Worm (Caenorhabditis elegans): ENCODE data around the gene tim-1.
A peak's percentile ranks its signal among the peaks of the same experiment; 100 is the strongest.

tim-1 gene

ce11 chrIII:12273598-12274090 lies 23.7 kb upstream of the tim-1 start, which contains the start of the genes Y75B8A.24 and Y75B8A.25:
Y75B8A.24 (minus strand) TSS chrIII:12273752.
Y75B8A.25 (plus strand) TSS chrIII:12274040.
- TF ChIP-seq tbx-37 (GFP tag; conservative IDR thresholded peaks at IDR 0.05) (peak; percentile 45; the same call in 1 of the 2 replicates), hmbx-1 (tag; optimal IDR thresholded peaks at IDR 0.05) (no peak)

- TF ChIP-seq B0310.2 (tag; optimal IDR thresholded peaks at IDR 0.05) (no peak), ceh-13 (GFP tag; optimal IDR thresholded peaks at IDR 0.05) (no peak), scrt-1 (GFP tag; IDR thresholded peaks at IDR 0.05) (no peak), aly-1 (tag; optimal IDR thresholded peaks at IDR 0.05) (no peak), flt-1 (GFP tag; IDR thresholded peaks at IDR 0.05) (no peak), pes-1 (GFP tag; IDR thresholded peaks at IDR 0.05) (no peak), hmbx-1 (tag; optimal IDR thresholded peaks at IDR 0.05) (no peak), F13C5.2 (tag; optimal IDR thresholded peaks at IDR 0.05) (no peak), sea-1 (GFP tag; conservative IDR thresholded peaks at IDR 0.05) (no peak), tbx-37 (GFP tag; conservative IDR thresholded peaks at IDR 0.05) (no peak), tbx-11 (GFP tag; IDR thresholded peaks at IDR 0.05) (no peak), hmg-4 (GFP tag; optimal IDR thresholded peaks at IDR 0.05) (no peak), hnd-1 (tag; optimal IDR thresholded peaks at IDR 0.05) (no peak), tra-4 (tag; optimal IDR thresholded peaks at IDR 0.05) (no peak), ama-1 (optimal IDR thresholded peaks at IDR 0.05) (no peak), ets-7 (tag; optimal IDR thresholded peaks at IDR 0.05) (no peak), ceh-36 (tag; optimal IDR thresholded peaks at IDR 0.05) (no peak)
Measured at ce11 chrIII:12270391-12270790, 20.4 kb upstream of the tim-1 start.

DNA sequence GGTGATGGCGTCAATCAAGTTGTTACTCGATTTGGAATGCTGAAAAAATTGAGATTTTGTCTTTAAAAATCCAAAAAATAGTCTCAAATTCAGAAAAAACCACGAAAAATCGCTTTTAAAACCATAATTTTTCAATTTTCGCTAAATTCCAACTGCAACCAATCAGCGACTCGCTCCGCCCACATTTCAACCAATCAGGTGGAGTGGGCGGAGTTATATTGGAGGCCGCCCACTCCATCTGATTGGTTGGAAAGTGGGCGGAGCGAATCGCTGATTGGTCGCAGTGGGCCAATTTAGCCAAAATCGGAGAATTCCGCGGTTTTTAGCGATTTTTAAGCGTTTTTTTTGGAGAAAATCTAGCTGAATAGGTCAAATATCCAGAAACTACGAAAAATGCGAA lies 19.8 kb upstream of the tim-1 start:
- TF ChIP-seq scrt-1 (GFP tag; IDR thresholded peaks at IDR 0.05) (no peak), hmg-4 (GFP tag; optimal IDR thresholded peaks at IDR 0.05) (no peak), hmbx-1 (tag; optimal IDR thresholded peaks at IDR 0.05) (no peak), F13C5.2 (tag; optimal IDR thresholded peaks at IDR 0.05) (no peak), tbx-11 (GFP tag; IDR thresholded peaks at IDR 0.05) (no peak), B0310.2 (tag; optimal IDR thresholded peaks at IDR 0.05) (no peak), ceh-36 (tag; optimal IDR thresholded peaks at IDR 0.05) (no peak), pes-1 (GFP tag; IDR thresholded peaks at IDR 0.05) (no peak), ceh-13 (GFP tag; optimal IDR thresholded peaks at IDR 0.05) (no peak), tra-4 (tag; optimal IDR thresholded peaks at IDR 0.05) (no peak), ama-1 (optimal IDR thresholded peaks at IDR 0.05) (no peak), hnd-1 (tag; optimal IDR thresholded peaks at IDR 0.05) (no peak), ets-7 (tag; optimal IDR thresholded peaks at IDR 0.05) (no peak), flt-1 (GFP tag; IDR thresholded peaks at IDR 0.05) (no peak), aly-1 (tag; optimal IDR thresholded peaks at IDR 0.05) (no peak), sea-1 (GFP tag; conservative IDR thresholded peaks at IDR 0.05) (no peak), tbx-37 (GFP tag; conservative IDR thresholded peaks at IDR 0.05) (no peak)

DNA sequence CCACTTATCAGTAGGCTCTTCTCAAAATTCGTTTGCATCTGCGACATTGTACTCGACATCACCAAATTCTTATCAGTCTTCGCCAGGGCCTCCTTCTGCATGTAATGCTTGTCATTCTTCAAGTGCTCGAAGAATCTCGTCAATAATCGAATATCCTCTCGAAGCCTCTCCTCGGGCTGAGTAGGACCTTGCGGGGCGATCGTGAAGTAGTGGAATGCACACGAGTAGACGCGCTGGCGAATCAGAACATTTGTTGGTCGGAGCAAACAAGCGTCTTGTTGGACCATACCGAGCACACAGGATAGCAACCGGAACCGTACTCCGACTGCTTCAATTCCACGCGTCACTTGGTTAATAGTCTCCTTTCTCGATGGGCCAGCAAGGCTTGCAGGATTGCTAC lies 10.4 kb upstream of the tim-1 start:
- TF ChIP-seq hmbx-1 (tag; optimal IDR thresholded peaks at IDR 0.05) (no peak), aly-1 (tag; optimal IDR thresholded peaks at IDR 0.05) (no peak), tra-4 (tag; optimal IDR thresholded peaks at IDR 0.05) (no peak), tbx-11 (GFP tag; IDR thresholded peaks at IDR 0.05) (no peak), hnd-1 (tag; optimal IDR thresholded peaks at IDR 0.05) (no peak), F13C5.2 (tag; optimal IDR thresholded peaks at IDR 0.05) (no peak), ceh-36 (tag; optimal IDR thresholded peaks at IDR 0.05) (no peak), pes-1 (GFP tag; IDR thresholded peaks at IDR 0.05) (no peak), tbx-37 (GFP tag; conservative IDR thresholded peaks at IDR 0.05) (no peak), B0310.2 (tag; optimal IDR thresholded peaks at IDR 0.05) (no peak), ceh-13 (GFP tag; optimal IDR thresholded peaks at IDR 0.05) (no peak), sea-1 (GFP tag; conservative IDR thresholded peaks at IDR 0.05) (no peak), flt-1 (GFP tag; IDR thresholded peaks at IDR 0.05) (no peak)

- no peak for TF ChIP-seq sea-1 (GFP tag; conservative IDR thresholded peaks at IDR 0.05)
- TF ChIP-seq aly-1 (tag; optimal IDR thresholded peaks at IDR 0.05): no peak
Measured at ce11 chrIII:12259793-12260192, 9.8 kb upstream of the tim-1 start.

ce11 chrIII:12253342-12253741 lies 3.4 kb upstream of the tim-1 start:
- TF ChIP-seq ceh-36 (tag; optimal IDR thresholded peaks at IDR 0.05) (no peak), ama-1 (optimal IDR thresholded peaks at IDR 0.05) (no peak), F13C5.2 (tag; optimal IDR thresholded peaks at IDR 0.05) (no peak), flt-1 (GFP tag; IDR thresholded peaks at IDR 0.05) (no peak), hmbx-1 (tag; optimal IDR thresholded peaks at IDR 0.05) (no peak), ets-7 (tag; optimal IDR thresholded peaks at IDR 0.05) (no peak), tra-4 (tag; optimal IDR thresholded peaks at IDR 0.05) (no peak), B0310.2 (tag; optimal IDR thresholded peaks at IDR 0.05) (no peak), hnd-1 (tag; optimal IDR thresholded peaks at IDR 0.05) (no peak), pes-1 (GFP tag; IDR thresholded peaks at IDR 0.05) (no peak), tbx-11 (GFP tag; IDR thresholded peaks at IDR 0.05) (no peak), hmg-4 (GFP tag; optimal IDR thresholded peaks at IDR 0.05) (no peak), tbx-37 (GFP tag; conservative IDR thresholded peaks at IDR 0.05) (no peak), sea-1 (GFP tag; conservative IDR thresholded peaks at IDR 0.05) (no peak), ceh-13 (GFP tag; optimal IDR thresholded peaks at IDR 0.05) (no peak), scrt-1 (GFP tag; IDR thresholded peaks at IDR 0.05) (no peak), aly-1 (tag; optimal IDR thresholded peaks at IDR 0.05) (no peak)

- TF ChIP-seq hmbx-1 (tag; optimal IDR thresholded peaks at IDR 0.05): no peak
- no peak for TF ChIP-seq flt-1 (GFP tag; IDR thresholded peaks at IDR 0.05)
- no peak for TF ChIP-seq aly-1 (tag; optimal IDR thresholded peaks at IDR 0.05)
- TF ChIP-seq ceh-36 (tag; optimal IDR thresholded peaks at IDR 0.05): no peak
- TF ChIP-seq ets-7 (tag; optimal IDR thresholded peaks at IDR 0.05): no peak
- TF ChIP-seq ama-1 (optimal IDR thresholded peaks at IDR 0.05): no peak
- TF ChIP-seq tra-4 (tag; optimal IDR thresholded peaks at IDR 0.05): no peak
- no peak for TF ChIP-seq hnd-1 (tag; optimal IDR thresholded peaks at IDR 0.05)
- no peak for TF ChIP-seq pes-1 (GFP tag; IDR thresholded peaks at IDR 0.05)
- TF ChIP-seq tbx-37 (GFP tag; conservative IDR thresholded peaks at IDR 0.05): no peak
- TF ChIP-seq F13C5.2 (tag; optimal IDR thresholded peaks at IDR 0.05): no peak
- no peak for TF ChIP-seq ceh-13 (GFP tag; optimal IDR thresholded peaks at IDR 0.05)
- no peak for TF ChIP-seq tbx-11 (GFP tag; IDR thresholded peaks at IDR 0.05)
- no peak for TF ChIP-seq B0310.2 (tag; optimal IDR thresholded peaks at IDR 0.05)
Measured at ce11 chrIII:12251178-12251577, 1.2 kb upstream of the tim-1 start.
